Fruit fly (Drosophila melanogaster) whole organism, embryonic: ENCODE data around the gene Snx6.
A peak's percentile ranks its signal among the peaks of the same experiment; 100 is the strongest.

Experiments
- C15 ChIP-seq: fragments of 200-800 bp; sonication (Bioruptor generic); IDR thresholded peaks from 3 replicates; pipeline ENCODE4 v1.3.6; 2022; ENCODE audit warnings: missing biosample characterization, missing genetic modification characterization
- CG15011 ChIP-seq: fragments of 200-800 bp; sonication (Bioruptor generic); optimal IDR thresholded peaks from 3 replicates; lab custom pipeline; 2018; ENCODE audit warnings: missing biosample characterization, mild to moderate bottlenecking, missing genetic modification characterization
- CG18476 ChIP-seq: fragments of 200-800 bp; sonication (Bioruptor generic); optimal IDR thresholded peaks from 2 replicates; lab custom pipeline; 2016; ENCODE audit warnings: missing biosample characterization, mild to moderate bottlenecking, missing genetic modification characterization
- CG3163 ChIP-seq: fragments of 200-800 bp; sonication (Bioruptor generic); optimal IDR thresholded peaks from 3 replicates; lab custom pipeline; 2016; ENCODE audit warnings: missing biosample characterization, missing genetic modification characterization
- CG7928 ChIP-seq: fragments of 200-800 bp; sonication (Bioruptor generic); optimal IDR thresholded peaks from 2 replicates; lab custom pipeline; 2017; ENCODE audit warnings: missing biosample characterization, mild to moderate bottlenecking, missing genetic modification characterization
- HLH4C ChIP-seq: fragments of 200-800 bp; sonication (Bioruptor generic); IDR thresholded peaks from 3 replicates; pipeline ENCODE4 v1.3.6; 2022; ENCODE audit warnings: missing biosample characterization, missing genetic modification characterization; ENCODE audit not compliant: partially characterized antibody
- HmgZ ChIP-seq: fragments of 200-800 bp; sonication (Bioruptor generic); optimal IDR thresholded peaks from 2 replicates; lab custom pipeline; 2018; ENCODE audit warnings: missing biosample characterization, mild to moderate bottlenecking, missing genetic modification characterization
- NfI ChIP-seq: fragments of 200-800 bp; sonication (Bioruptor generic); optimal IDR thresholded peaks from 3 replicates; lab custom pipeline; 2018; ENCODE audit warnings: missing biosample characterization, mild to moderate bottlenecking, missing genetic modification characterization, moderate library complexity
- YL-1 ChIP-seq: fragments of 200-800 bp; sonication (Bioruptor generic); optimal IDR thresholded peaks from 3 replicates; lab custom pipeline; 2017; ENCODE audit warnings: missing biosample characterization, mild to moderate bottlenecking, missing genetic modification characterization
- al ChIP-seq: fragments of 200-800 bp; sonication (Bioruptor generic); IDR thresholded peaks from 2 replicates; pipeline ENCODE4 v1.3.6; 2022; ENCODE audit warnings: missing biosample characterization, missing genetic modification characterization
- kah ChIP-seq: fragments of 200-800 bp; sonication (Bioruptor generic); optimal IDR thresholded peaks from 2 replicates; lab custom pipeline; 2018; ENCODE audit warnings: missing biosample characterization, mild to moderate bottlenecking, missing genetic modification characterization

DNA sequence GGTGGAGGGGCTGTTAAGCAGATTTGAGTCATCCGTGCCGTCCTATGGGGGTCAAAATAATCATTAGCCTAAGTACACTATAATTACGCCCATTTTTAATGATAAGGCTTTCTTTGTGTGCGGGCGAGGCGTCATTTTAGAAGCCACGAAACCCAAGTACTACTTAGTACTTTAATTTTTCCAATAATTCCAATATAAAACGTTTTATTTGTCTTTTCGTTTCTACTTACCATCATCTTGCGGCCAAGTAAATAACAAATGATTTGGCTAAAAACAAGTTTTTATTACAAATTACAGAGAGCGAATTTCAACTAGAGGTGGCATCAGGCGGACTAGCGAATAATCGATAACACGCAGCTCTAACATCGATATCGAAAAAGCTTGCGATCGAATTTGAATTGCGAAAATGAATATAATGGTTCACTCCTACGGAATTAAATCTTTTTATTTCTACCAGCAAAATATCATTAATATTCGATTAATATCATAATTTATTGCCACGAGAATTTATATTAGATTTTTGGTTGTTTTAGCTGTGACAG is at the start of gene Snx6:
- TF ChIP-seq kah (GFP tag; lab: Kevin White, UChicago) (no peak), C15 (GFP tag; lab: Robert Waterston, UW) (no peak), HLH4C (GFP tag; lab: Robert Waterston, UW) (peak; percentile 70), CG15011 (GFP tag; lab: Kevin White, UChicago) (no peak), CG7928 (no peak), NfI (no peak), HmgZ (no peak), CG18476 (GFP tag; lab: Kevin White, UChicago) (no peak), YL-1 (GFP tag; lab: Kevin White, UChicago) (peak; percentile 14), al (GFP tag; lab: Robert Waterston, UW) (no peak), CG3163 (GFP tag; lab: Kevin White, UChicago) (no peak)
